Fruit fly (Drosophila melanogaster) Kc167 (cell line): ENCODE results near the gene Rev1.

Experiments
- Myc ChIP-seq: fragments of >200 bp; optimal IDR thresholded peaks from 2 replicates; lab custom pipeline; 2017; ENCODE audit warnings: missing external identifiers
- h ChIP-seq: fragments of >200 bp; optimal IDR thresholded peaks from 3 replicates; lab custom pipeline; 2018; ENCODE audit warnings: missing external identifiers
- psq ChIP-seq: fragments of >200 bp; optimal IDR thresholded peaks from 2 replicates; lab custom pipeline; 2017; ENCODE audit warnings: missing external identifiers

- TF ChIP-seq Myc (no peak), psq (lab: Kevin White, UChicago) (no peak), h (lab: Kevin White, UChicago) (no peak)
Measured at dm6 chr3L:632058-632457, 22.1 kb upstream of the Rev1 start.
